Worm (Caenorhabditis elegans): Measurements from ENCODE around the gene C46C2.3.

- TF ChIP-seq sma-3 (GFP tag; optimal IDR thresholded peaks at IDR 0.05) (no peak), nhr-129 (tag; optimal IDR thresholded peaks at IDR 0.05) (no peak), snpc-4 (tag; optimal IDR thresholded peaks at IDR 0.05) (no peak)
Measured at ce11 chrIV:9269796-9270195, 44.9 kb downstream of the C46C2.3 start, which contains the start of gene flh-3.
